Fruit fly (Drosophila melanogaster) Kc167 (cell line): Measurements from ENCODE around the gene Art3.

ENCODE experiments used
- Sin3A ChIP-seq: fragments of >200 bp; optimal IDR thresholded peaks from 2 replicates; lab custom pipeline; 2018; ENCODE audit warnings: missing external identifiers
- psq ChIP-seq: fragments of >200 bp; optimal IDR thresholded peaks from 2 replicates; lab custom pipeline; 2017; ENCODE audit warnings: missing external identifiers
- ttk ChIP-seq: sonication (Bioruptor generic); optimal IDR thresholded peaks from 2 replicates; lab custom pipeline; 2017; ENCODE audit warnings: missing external identifiers

DNA sequence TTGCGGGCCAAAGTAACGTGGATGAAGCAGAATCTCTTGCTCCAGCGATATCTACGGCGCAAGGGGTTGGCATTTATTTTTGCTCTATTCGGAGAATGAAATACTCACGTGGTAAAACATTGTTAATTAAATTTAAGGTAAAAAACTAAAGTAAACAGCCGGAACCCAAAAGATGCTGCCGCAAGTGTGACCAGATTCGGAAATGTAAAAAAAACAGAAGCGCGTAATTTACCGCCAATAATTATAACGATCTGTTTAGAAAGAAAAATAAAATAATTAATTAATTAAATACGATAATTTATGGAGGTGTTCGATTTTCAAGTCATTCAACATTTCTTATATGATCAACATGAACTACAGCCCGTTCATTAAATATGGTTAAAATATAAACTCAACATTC lies 6.2 kb downstream of the Art3 start, which contains the start of gene Polr2G:
- TF ChIP-seq Sin3A: no peak
- no peak for TF ChIP-seq psq (lab: Kevin White, UChicago)
- TF ChIP-seq ttk (lab: Kevin White, UChicago): no peak
